Worm (Caenorhabditis elegans): Measurements from ENCODE around the gene C35B1.2.

DNA sequence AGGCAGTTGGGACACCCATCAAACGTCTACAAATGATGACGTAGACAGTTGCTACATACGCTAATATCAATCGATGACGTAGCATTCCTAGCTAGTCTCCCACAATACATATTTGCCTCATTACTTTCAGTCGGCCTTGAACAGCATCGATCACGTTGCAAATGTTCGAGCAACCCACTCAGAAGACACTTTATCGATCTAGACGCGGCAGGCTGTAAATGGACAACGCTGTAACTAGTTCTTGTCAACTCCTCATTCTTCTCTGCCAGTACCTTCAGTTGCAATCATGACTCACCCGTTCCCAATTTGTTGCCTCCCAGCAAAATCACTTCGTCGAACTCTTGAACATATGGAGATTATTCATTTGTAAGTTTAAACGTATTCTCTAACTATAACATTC lies 14.0 kb upstream of the C35B1.2 start, which contains the start of gene pqn-75:
- TF ChIP-seq nhr-237 (tag; optimal IDR thresholded peaks at IDR 0.05) (no peak), nhr-12 (tag; optimal IDR thresholded peaks at IDR 0.05) (no peak)
